Worm (Caenorhabditis elegans) whole organism, L1 larva: ENCODE measurements around the gene T04C12.1.

ENCODE experiments used
- C04F5.9 ChIP-seq: sonication (generic microtip); optimal IDR thresholded peaks from 2 replicates; lab custom pipeline; 2016; ENCODE audit warnings: missing genetic modification characterization, missing compliant biosample characterization
- C16A3.4 ChIP-seq: fragments of 150-350 bp; optimal IDR thresholded peaks from 2 replicates; lab custom pipeline; 2014; ENCODE audit warnings: missing biosample characterization, missing genetic modification characterization
- aha-1 ChIP-seq: fragments of 150-350 bp; optimal IDR thresholded peaks from 2 replicates; lab custom pipeline; 2014; ENCODE audit warnings: missing biosample characterization, missing genetic modification characterization
- ceh-63 ChIP-seq: fragments of 200-800 bp; sonication (Bioruptor generic); optimal IDR thresholded peaks from 2 replicates; lab custom pipeline; 2018; ENCODE audit warnings: mild to moderate bottlenecking, missing genetic modification characterization, missing compliant biosample characterization
- ceh-8 ChIP-seq: fragments of 200-800 bp; sonication (Bioruptor generic); optimal IDR thresholded peaks from 2 replicates; lab custom pipeline; 2018; ENCODE audit warnings: mild to moderate bottlenecking, missing genetic modification characterization, moderate library complexity, missing compliant biosample characterization
- ceh-82 ChIP-seq, 3 experiments: fragments of 150-350 bp in 1 of 3; sonication (generic microtip) in 2 of 3; optimal IDR thresholded peaks; 2 replicates each; lab custom pipeline; 2014 to 2017; ENCODE audit warnings: missing biosample characterization in 3 of 3, missing genetic modification characterization in 3 of 3
- ceh-88 ChIP-seq: fragments of 200-800 bp; sonication (Bioruptor generic); IDR thresholded peaks from 2 replicates; pipeline ENCODE4 v1.3.6; 2022; ENCODE audit warnings: missing genetic modification characterization, missing compliant biosample characterization
- ceh-90 ChIP-seq: sonication (generic microtip); optimal IDR thresholded peaks from 2 replicates; lab custom pipeline; 2016; ENCODE audit warnings: missing genetic modification characterization, missing compliant biosample characterization
- efl-1 ChIP-seq, 4 experiments: fragments of 150-350 bp; optimal IDR thresholded peaks in 3 of 4; peaks in 1 of 4; 1 replicate in 1 of 4; 2 replicates in 3 of 4; lab custom pipeline; 2014; ENCODE audit warnings: missing biosample characterization in 2 of 4, missing genetic modification characterization in 2 of 4, missing genetic modification reagents in 2 of 4
- efl-3 ChIP-seq: fragments of 200-800 bp; sonication (Bioruptor generic); optimal IDR thresholded peaks from 2 replicates; lab custom pipeline; 2018; ENCODE audit warnings: mild to moderate bottlenecking, missing genetic modification characterization, missing compliant biosample characterization
- fkh-8 ChIP-seq: sonication (generic microtip); optimal IDR thresholded peaks from 2 replicates; lab custom pipeline; 2016; ENCODE audit warnings: mild to moderate bottlenecking, missing genetic modification characterization, missing compliant biosample characterization
- grh-1 ChIP-seq: fragments of 200-800 bp; sonication (Bioruptor generic); IDR thresholded peaks from 2 replicates; pipeline ENCODE4 v1.3.6; 2022; ENCODE audit warnings: missing genetic modification reagents, missing genetic modification characterization, missing compliant biosample characterization
- hlh-4 ChIP-seq: sonication (generic microtip); optimal IDR thresholded peaks from 2 replicates; lab custom pipeline; 2016; ENCODE audit warnings: mild to moderate bottlenecking, missing genetic modification characterization, missing compliant biosample characterization
- hpl-2 ChIP-seq: fragments of 150-350 bp; optimal IDR thresholded peaks from 2 replicates; lab custom pipeline; 2014; ENCODE audit warnings: missing biosample characterization, missing genetic modification reagents, missing genetic modification characterization
- isw-1 ChIP-seq: fragments of 200-800 bp; sonication (Bioruptor generic); IDR thresholded peaks from 2 replicates; pipeline ENCODE4 v1.3.6; 2022; ENCODE audit warnings: missing genetic modification characterization, missing compliant biosample characterization
- jun-1 ChIP-seq: fragments of 150-350 bp; optimal IDR thresholded peaks from 2 replicates; lab custom pipeline; 2014; ENCODE audit warnings: missing biosample characterization, missing genetic modification reagents, missing genetic modification characterization
- lin-14 ChIP-seq: fragments of 200-800 bp; sonication (Bioruptor generic); optimal IDR thresholded peaks from 2 replicates; lab custom pipeline; 2018; ENCODE audit warnings: mild to moderate bottlenecking, missing genetic modification characterization, moderate library complexity, missing compliant biosample characterization
- lin-15B ChIP-seq: fragments of 150-350 bp; sonication (generic microtip); optimal IDR thresholded peaks from 3 replicates; lab custom pipeline; 2014; ENCODE audit warnings: missing biosample characterization, missing genetic modification characterization
- lin-35 ChIP-seq, 2 experiments: fragments of 150-350 bp; optimal IDR thresholded peaks; 2 replicates each; lab custom pipeline; 2014; ENCODE audit warnings: missing biosample characterization in 2 of 2, missing genetic modification characterization in 2 of 2, missing genetic modification reagents in 2 of 2
- lir-3 ChIP-seq: sonication (generic microtip); optimal IDR thresholded peaks from 2 replicates; lab custom pipeline; 2016; ENCODE audit warnings: mild to moderate bottlenecking, missing genetic modification characterization, moderate library complexity, missing compliant biosample characterization; ENCODE audit not compliant: poor library complexity
- lsy-2 ChIP-seq, 2 experiments: fragments of 150-350 bp; optimal IDR thresholded peaks; 2 replicates each; lab custom pipeline; 2014; ENCODE audit warnings: missing biosample characterization in 2 of 2, missing genetic modification characterization in 2 of 2
- mef-2 ChIP-seq: fragments of 150-350 bp; optimal IDR thresholded peaks from 2 replicates; lab custom pipeline; 2014; ENCODE audit warnings: missing biosample characterization, missing genetic modification characterization
- nhr-12 ChIP-seq: sonication (generic microtip); optimal IDR thresholded peaks from 2 replicates; lab custom pipeline; 2017; ENCODE audit warnings: missing biosample characterization, missing genetic modification characterization
- nhr-20 ChIP-seq: sonication (generic microtip); optimal IDR thresholded peaks from 2 replicates; lab custom pipeline; 2016; ENCODE audit warnings: mild to moderate bottlenecking, missing genetic modification characterization, missing compliant biosample characterization
- nhr-28 ChIP-seq: fragments of 150-350 bp; optimal IDR thresholded peaks from 2 replicates; lab custom pipeline; 2014; ENCODE audit warnings: missing biosample characterization, missing genetic modification characterization
- nhr-47 ChIP-seq: sonication (generic microtip); optimal IDR thresholded peaks from 2 replicates; lab custom pipeline; 2016; ENCODE audit warnings: mild to moderate bottlenecking, missing genetic modification characterization, moderate library complexity, missing compliant biosample characterization
- nhr-71 ChIP-seq: sonication (generic microtip); optimal IDR thresholded peaks from 2 replicates; lab custom pipeline; 2016; ENCODE audit warnings: mild to moderate bottlenecking, missing genetic modification characterization, moderate library complexity, missing compliant biosample characterization
- nhr-76 ChIP-seq: sonication (generic microtip); optimal IDR thresholded peaks from 2 replicates; lab custom pipeline; 2017; ENCODE audit warnings: missing biosample characterization, missing genetic modification characterization
- nhr-77 ChIP-seq: fragments of 150-350 bp; optimal IDR thresholded peaks from 2 replicates; lab custom pipeline; 2014; ENCODE audit warnings: missing biosample characterization, missing genetic modification characterization
- nhr-84 ChIP-seq: sonication (generic microtip); optimal IDR thresholded peaks from 2 replicates; lab custom pipeline; 2017; ENCODE audit warnings: missing biosample characterization, missing genetic modification characterization
- nhr-85 ChIP-seq: sonication (generic microtip); peaks from one replicate; lab custom pipeline; 2016; ENCODE audit warnings: missing genetic modification characterization, inconsistent platforms, missing compliant biosample characterization
- nhr-90 ChIP-seq: sonication (generic microtip); optimal IDR thresholded peaks from 2 replicates; lab custom pipeline; 2016; ENCODE audit warnings: mild to moderate bottlenecking, missing genetic modification characterization, missing compliant biosample characterization; ENCODE audit not compliant: poor library complexity
- pax-3 ChIP-seq: fragments of 200-800 bp; sonication (Bioruptor generic); optimal IDR thresholded peaks from 2 replicates; lab custom pipeline; 2018; ENCODE audit warnings: mild to moderate bottlenecking, missing genetic modification characterization, moderate library complexity, missing compliant biosample characterization
- rnt-1 ChIP-seq: sonication (generic microtip); optimal IDR thresholded peaks from 2 replicates; lab custom pipeline; 2016; ENCODE audit warnings: mild to moderate bottlenecking, missing genetic modification characterization, moderate library complexity, missing compliant biosample characterization
- skn-1 ChIP-seq: fragments of 150-350 bp; optimal IDR thresholded peaks from 2 replicates; lab custom pipeline; 2014; ENCODE audit warnings: missing biosample characterization, missing genetic modification characterization
- sox-4 ChIP-seq: sonication (generic microtip); optimal IDR thresholded peaks from 2 replicates; lab custom pipeline; 2016; ENCODE audit warnings: missing genetic modification characterization, missing compliant biosample characterization
- swsn-7 ChIP-seq: sonication (generic microtip); optimal IDR thresholded peaks from 2 replicates; lab custom pipeline; 2016; ENCODE audit warnings: missing genetic modification characterization, missing compliant biosample characterization
- tlp-1 ChIP-seq: fragments of 150-350 bp; optimal IDR thresholded peaks from 2 replicates; lab custom pipeline; 2014; ENCODE audit warnings: missing biosample characterization, missing genetic modification characterization
- unc-130 ChIP-seq: fragments of 150-350 bp; optimal IDR thresholded peaks from 2 replicates; lab custom pipeline; 2017; ENCODE audit warnings: missing biosample characterization, missing genetic modification characterization, inconsistent platforms
- vab-15 ChIP-seq: sonication (generic microtip); optimal IDR thresholded peaks from 2 replicates; lab custom pipeline; 2017; ENCODE audit warnings: missing genotype, mild to moderate bottlenecking, missing genetic modification characterization, missing compliant biosample characterization
- zag-1 ChIP-seq: fragments of 150-350 bp; optimal IDR thresholded peaks from 2 replicates; lab custom pipeline; 2014; ENCODE audit warnings: missing biosample characterization, missing genetic modification characterization
- zip-4 ChIP-seq: fragments of 200-800 bp; sonication (Bioruptor generic); optimal IDR thresholded peaks from 2 replicates; lab custom pipeline; 2018; ENCODE audit warnings: mild to moderate bottlenecking, missing genetic modification characterization, moderate library complexity, missing compliant biosample characterization
- ztf-11 ChIP-seq, 2 experiments: sonication (generic microtip); optimal IDR thresholded peaks; 2 replicates each; lab custom pipeline; 2016 to 2017; ENCODE audit warnings: missing genetic modification characterization in 2 of 2, missing biosample characterization in 1 of 2, missing compliant biosample characterization in 1 of 2

T04C12.1 gene

DNA sequence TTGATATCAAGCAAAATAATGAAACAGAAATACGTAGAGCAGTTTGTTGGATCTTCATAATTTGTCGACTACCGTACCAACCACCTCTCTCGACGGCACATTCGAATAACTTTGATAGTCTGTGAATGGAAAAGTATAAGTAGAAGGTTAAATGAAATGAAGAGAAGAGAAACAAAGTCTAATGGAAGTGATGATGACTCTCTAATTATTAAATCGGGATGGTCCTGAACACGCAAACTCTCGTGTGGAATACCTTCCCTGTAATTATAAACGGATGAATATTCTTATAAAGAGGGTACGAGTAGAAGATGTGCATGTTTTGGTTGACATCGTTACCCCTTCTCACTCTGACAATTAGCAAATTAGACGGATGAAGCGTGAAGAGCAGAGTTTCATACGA, 36.3 kb downstream of the T04C12.1 start, which contains the start of the genes C13G3.12 and hot-6:
Gene C13G3.12 (minus strand): TSS at position 101 of the 400 bp plus-strand sequence.
Gene hot-6 (minus strand): TSS at position 121 of the 400 bp plus-strand sequence.
- TF ChIP-seq lir-3 (tag; lab: Kevin White, UChicago) (no peak), nhr-12 (tag; lab: Kevin White, UChicago) (no peak), ceh-63 (GFP tag; lab: Kevin White, UChicago) (no peak), jun-1 (tag; lab: Kevin White, UChicago) (no peak), lsy-2 (tag; optimal IDR thresholded peaks at IDR 0.05; lab: Kevin White, UChicago) (no peak), efl-3 (no peak), skn-1 (no peak), efl-1 (optimal IDR thresholded peaks at IDR 0.05; lab: Kevin White, UChicago) (no peak), efl-1 (GFP tag; optimal IDR thresholded peaks at IDR 0.05 in 1 of 2; lab: Kevin White, UChicago) (no peak), hpl-2 (GFP tag; lab: Kevin White, UChicago) (no peak), nhr-76 (tag; lab: Kevin White, UChicago) (no peak), ceh-8 (GFP tag; lab: Kevin White, UChicago) (no peak), ceh-82 (tag; optimal IDR thresholded peaks at IDR 0.05; lab: Kevin White, UChicago) (no peak)

DNA sequence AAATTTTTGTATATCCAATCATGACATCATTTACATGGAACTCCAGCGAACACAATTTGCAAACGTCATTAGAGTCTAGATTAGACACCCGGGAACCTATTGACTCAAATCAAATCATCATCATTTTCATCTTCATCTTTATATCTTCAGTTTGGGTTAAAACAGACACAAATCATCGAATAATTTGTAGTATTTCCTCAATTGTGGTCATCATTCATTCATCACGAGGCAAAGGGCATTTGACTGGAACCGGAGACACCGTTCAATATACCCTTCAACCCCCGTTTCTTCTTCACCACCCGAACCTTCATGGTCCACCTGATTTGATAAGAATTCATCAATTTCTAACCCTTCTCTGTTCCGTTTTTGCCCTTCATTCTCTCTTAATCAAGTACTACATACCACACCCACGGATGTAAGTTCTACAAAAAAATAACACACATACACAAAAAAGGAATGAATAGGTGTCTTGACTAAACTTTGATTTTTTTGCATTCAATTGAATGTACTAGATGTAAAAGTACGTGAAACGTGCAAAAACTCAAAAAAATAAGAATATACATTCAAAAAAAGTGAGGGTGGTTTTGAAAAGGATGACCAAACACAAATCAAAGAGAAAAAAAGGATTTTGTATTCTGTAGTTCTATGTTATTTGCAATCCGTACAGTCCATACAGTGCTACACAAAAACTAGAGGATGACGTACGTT, 42.1 kb downstream of the T04C12.1 start:
- no peak for TF ChIP-seq lin-15B (tag; lab: Kevin White, UChicago)
- TF ChIP-seq efl-1 (optimal IDR thresholded peaks at IDR 0.05; lab: Kevin White, UChicago) = no peak
- peak in 1 of 2 experiments; percentile 72 for TF ChIP-seq efl-1 (GFP tag; optimal IDR thresholded peaks at IDR 0.05 in 1 of 2; lab: Kevin White, UChicago)
- no peak for TF ChIP-seq nhr-90 (tag; lab: Kevin White, UChicago)
- TF ChIP-seq sox-4 (tag; lab: Kevin White, UChicago) = no peak
- no peak for TF ChIP-seq ceh-82 (tag; optimal IDR thresholded peaks at IDR 0.05; lab: Kevin White, UChicago)
- peak; percentile 58 for TF ChIP-seq nhr-85 (tag; lab: Kevin White, UChicago)
- TF ChIP-seq C04F5.9 (tag; lab: Kevin White, UChicago) = no peak
- no peak for TF ChIP-seq nhr-77 (tag; lab: Kevin White, UChicago)
- peak; percentile 5 for TF ChIP-seq lin-14 (GFP tag; lab: Kevin White, UChicago)
- TF ChIP-seq lin-35 (GFP tag; optimal IDR thresholded peaks at IDR 0.05; lab: Kevin White, UChicago) = peak in 1 of 2 experiments; percentile 1
- TF ChIP-seq, all 84 proteins: peak for 4

DNA sequence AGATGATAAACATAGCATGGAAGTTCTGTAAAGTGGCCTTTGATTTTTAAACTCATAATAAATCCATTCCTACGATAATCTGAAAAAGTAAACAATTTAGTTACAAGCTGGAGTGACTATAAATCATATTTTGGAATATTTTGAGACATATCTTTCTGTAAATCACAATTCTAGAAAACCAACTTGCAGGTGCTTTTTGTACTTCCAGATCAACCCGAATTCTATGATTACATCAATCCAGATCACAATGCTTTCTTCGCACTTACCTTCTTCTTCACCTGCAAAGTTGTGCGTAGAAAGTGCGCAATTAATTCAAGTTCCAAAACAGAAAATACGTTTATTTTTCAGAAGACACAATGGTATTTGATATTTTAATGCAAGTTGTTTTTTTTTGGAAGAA, 44.3 kb downstream of the T04C12.1 start:
- TF ChIP-seq nhr-71 = peak; percentile 33
- TF ChIP-seq hlh-4 = peak; percentile 91
- TF ChIP-seq ceh-90 (tag; lab: Kevin White, UChicago) = no peak
- TF ChIP-seq nhr-47 = peak; percentile 4
- no peak for TF ChIP-seq ceh-82 (tag; optimal IDR thresholded peaks at IDR 0.05; lab: Kevin White, UChicago)

DNA sequence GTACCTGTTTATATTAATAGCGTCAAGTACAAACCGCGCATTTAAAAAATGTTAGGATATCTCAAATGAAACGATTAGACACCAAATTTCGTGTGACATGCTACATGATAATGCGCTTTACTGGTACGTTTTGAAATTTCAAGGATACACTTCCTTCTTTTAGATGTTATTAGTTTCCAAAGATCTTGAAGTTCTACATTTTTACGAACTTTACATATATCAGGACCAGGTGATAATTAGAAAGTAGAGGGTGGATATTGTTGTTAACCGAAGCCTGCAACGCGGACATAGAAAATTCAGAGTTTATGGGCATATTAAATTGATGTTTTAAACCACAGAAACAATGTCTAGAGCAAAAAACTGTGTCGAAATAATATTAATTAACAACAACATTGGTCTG, 45.9 kb downstream of the T04C12.1 start:
- TF ChIP-seq nhr-84 (tag; lab: Kevin White, UChicago) (no peak), aha-1 (tag; lab: Kevin White, UChicago) (no peak), isw-1 (GFP tag; lab: Robert Waterston, UW) (no peak), vab-15 (tag; lab: Kevin White, UChicago) (no peak), ztf-11 (tag; optimal IDR thresholded peaks at IDR 0.05; lab: Kevin White, UChicago) (no peak)

DNA sequence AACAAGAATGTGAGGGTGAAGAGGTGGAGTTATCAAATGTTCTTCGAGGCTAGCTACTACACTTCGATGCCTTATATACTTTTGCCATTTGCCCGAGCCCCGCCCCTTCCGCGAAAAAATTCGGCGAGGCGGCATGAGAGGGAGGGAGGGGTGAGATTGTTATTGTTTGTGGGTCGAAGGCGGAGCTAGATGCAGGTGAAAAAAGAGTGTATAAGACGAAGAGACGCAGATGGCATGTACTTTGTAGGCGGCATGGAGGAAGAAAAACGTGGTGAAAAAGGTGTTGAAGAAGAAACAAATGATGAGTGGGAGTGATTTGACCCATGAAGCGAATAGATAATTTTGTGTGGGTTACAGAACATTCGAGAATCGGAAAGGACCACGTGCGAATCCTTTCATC, 46.6 kb downstream of the T04C12.1 start, which contains the start of gene C13G3.1:
Gene C13G3.1 (minus strand): TSS at position 47 of the 400 bp plus-strand sequence.
- TF ChIP-seq ceh-88 (GFP tag; lab: Robert Waterston, UW) (no peak), nhr-20 (tag; lab: Kevin White, UChicago) (peak; percentile 14), grh-1 (GFP tag; lab: Robert Waterston, UW) (no peak), nhr-85 (tag; lab: Kevin White, UChicago) (peak; percentile 68), jun-1 (tag; lab: Kevin White, UChicago) (no peak), nhr-28 (tag; lab: Kevin White, UChicago) (no peak), mef-2 (tag; lab: Kevin White, UChicago) (no peak), zag-1 (no peak), fkh-8 (tag; lab: Kevin White, UChicago) (peak; percentile 30), zip-4 (GFP tag; lab: Kevin White, UChicago) (no peak), vab-15 (tag; lab: Kevin White, UChicago) (no peak), efl-1 (optimal IDR thresholded peaks at IDR 0.05; lab: Kevin White, UChicago) (no peak), efl-1 (GFP tag; optimal IDR thresholded peaks at IDR 0.05 in 1 of 2; lab: Kevin White, UChicago) (peak in 1 of 2 experiments; percentile 24), tlp-1 (no peak), pax-3 (tag; lab: Kevin White, UChicago) (no peak), rnt-1 (tag; lab: Kevin White, UChicago) (no peak), ceh-63 (GFP tag; lab: Kevin White, UChicago) (no peak), swsn-7 (tag; lab: Kevin White, UChicago) (no peak), C16A3.4 (no peak), unc-130 (no peak)
